Fruit fly (Drosophila melanogaster) ovary, adult (tissue): Measurements from ENCODE around the gene pip.
A peak's percentile ranks its signal among the peaks of the same experiment; 100 is the strongest.

Source experiments
- CG17801 ChIP-seq: fragments of 200-800 bp; optimal IDR thresholded peaks from 2 replicates; lab custom pipeline; 2019; ENCODE audit warnings: missing biosample characterization, mild to moderate bottlenecking, missing genetic modification characterization, moderate library complexity; ENCODE audit not compliant: partially characterized antibody

Gene pip

dm6 chr3L:19337398-19338086 lies at the start of gene pip:
Gene pip (minus strand): TSS chr3L:19337609.
- no peak for TF ChIP-seq CG17801 (GFP tag; lab: Kevin White, UChicago)

- no peak for TF ChIP-seq CG17801 (GFP tag; lab: Kevin White, UChicago)
Observed at dm6 chr3L:19350579-19350978, 13.2 kb upstream of the pip start.

DNA sequence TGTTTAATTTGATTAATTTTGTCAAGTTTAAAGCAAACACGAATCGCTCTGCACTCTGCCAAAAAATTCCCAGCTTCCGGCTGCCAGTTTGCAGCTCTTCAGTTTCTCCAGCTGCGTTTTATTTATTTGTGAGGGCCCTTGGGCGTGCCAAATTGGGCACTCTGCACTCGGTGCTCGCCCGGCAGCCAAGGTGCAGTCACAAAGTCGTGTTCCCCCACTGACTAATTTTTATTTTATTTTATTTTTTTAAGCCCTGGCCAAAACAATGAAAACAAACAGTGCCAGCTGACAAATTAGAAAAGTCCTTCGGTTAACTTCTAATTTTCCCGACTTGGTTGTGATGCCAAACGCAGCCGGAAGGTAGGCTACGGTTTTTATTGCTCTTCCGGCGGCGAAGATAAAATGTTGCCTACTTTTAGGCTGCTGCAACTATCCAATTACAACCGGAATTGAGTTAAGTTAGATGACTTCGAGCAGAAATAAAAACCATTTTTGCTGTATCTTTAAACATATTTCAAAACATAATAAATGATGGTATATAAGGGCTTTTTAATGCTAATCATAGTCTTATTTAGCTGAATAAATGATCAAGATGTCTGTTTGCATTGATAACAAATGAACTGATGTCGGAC lies 12.2 kb upstream of the pip start:
- TF ChIP-seq CG17801 (GFP tag; lab: Kevin White, UChicago), result no peak

DNA sequence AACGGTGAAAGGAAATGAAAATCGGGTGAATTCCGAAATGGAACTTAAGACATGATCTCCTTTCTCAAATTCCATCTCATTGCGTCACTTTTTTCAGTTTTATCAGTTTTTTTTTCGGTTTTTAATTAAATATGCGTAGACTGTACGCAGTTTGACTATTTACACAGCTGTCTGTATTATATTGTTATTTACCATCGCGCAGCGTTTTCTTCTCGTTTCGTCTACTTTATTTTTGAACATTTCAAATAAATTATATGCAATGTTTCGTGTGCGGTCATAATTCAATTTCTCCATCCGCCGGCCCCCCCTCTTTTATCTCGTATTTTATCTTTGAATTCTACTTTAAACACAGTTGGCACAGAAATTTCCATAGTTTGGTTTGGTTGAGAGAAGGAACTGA lies 3.1 kb upstream of the pip start:
- TF ChIP-seq CG17801 (GFP tag; lab: Kevin White, UChicago), result no peak

DNA sequence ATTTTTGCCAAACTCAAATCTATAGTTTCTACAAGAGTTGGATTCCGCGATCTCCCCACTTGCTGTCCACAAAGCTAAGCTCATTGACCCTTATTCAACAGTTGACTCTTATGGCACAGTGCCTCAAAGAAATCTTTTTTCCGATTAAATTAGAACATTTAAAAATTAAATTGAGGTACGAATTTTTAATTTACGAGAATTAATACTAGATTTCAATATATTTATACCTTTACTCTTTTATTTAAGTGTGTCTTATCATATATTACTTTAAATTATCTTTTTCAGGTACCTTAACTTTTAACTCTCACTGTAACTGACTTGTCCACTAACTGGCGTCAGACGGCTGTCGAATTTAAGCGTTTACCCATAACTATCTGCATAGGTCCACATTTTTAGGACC lies 825 bp upstream of the pip start:
- peak; percentile 88 for TF ChIP-seq CG17801 (GFP tag; lab: Kevin White, UChicago)

- no peak for TF ChIP-seq CG17801 (GFP tag; lab: Kevin White, UChicago)
Observed at dm6 chr3L:19336678-19337077, 731 bp downstream of the pip start.

dm6 chr3L:19331763-19332162 lies 5.6 kb downstream of the pip start:
- no peak for TF ChIP-seq CG17801 (GFP tag; lab: Kevin White, UChicago)

dm6 chr3L:19329499-19329898 lies 7.9 kb downstream of the pip start:
- no peak for TF ChIP-seq CG17801 (GFP tag; lab: Kevin White, UChicago)

dm6 chr3L:19328076-19328475 lies 9.3 kb downstream of the pip start:
- TF ChIP-seq CG17801 (GFP tag; lab: Kevin White, UChicago), result no peak

- no peak for TF ChIP-seq CG17801 (GFP tag; lab: Kevin White, UChicago)
Observed at dm6 chr3L:19327223-19327622, 10.2 kb downstream of the pip start.

- TF ChIP-seq CG17801 (GFP tag; lab: Kevin White, UChicago), result peak; percentile 0
Observed at dm6 chr3L:19326029-19326428, 11.4 kb downstream of the pip start.

DNA sequence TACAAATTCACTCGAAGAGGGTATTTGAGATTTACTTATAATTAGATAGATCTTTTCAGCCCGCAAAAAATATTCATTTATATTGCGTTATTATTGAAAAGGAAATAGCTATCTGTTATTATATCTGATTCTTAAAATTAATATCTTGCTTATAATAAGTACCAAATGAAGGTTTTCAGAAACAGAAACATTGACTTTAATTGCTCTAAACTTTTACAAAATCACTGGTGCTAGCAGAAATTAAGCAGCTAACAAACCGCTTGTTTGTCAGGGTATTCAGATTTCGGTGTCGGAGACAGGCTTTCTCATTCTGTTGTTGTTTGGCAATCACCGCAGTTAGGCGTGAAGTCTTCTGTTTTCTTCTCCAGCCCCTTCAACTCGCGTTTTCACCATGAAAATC lies 20.8 kb downstream of the pip start:
- TF ChIP-seq CG17801 (GFP tag; lab: Kevin White, UChicago), result no peak

DNA sequence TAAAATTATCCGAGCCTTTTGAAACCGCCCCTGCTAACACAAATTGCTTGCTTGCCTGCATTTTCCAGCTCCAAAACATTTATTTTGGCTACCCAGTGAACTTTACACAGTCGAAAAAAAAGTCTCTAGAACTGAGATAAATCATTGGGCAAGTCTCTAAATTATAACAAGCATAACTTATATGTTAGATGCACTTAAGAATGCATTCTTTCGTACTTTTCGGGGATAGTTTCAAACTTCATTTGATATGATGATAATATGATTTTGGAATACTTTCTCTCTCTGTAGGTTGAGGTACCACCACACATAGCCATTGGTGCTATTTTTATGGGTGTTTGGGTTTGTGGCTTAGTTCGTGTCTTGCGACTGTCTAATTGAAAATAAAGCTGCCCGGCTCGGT lies 22.5 kb downstream of the pip start:
- no peak for TF ChIP-seq CG17801 (GFP tag; lab: Kevin White, UChicago)

DNA sequence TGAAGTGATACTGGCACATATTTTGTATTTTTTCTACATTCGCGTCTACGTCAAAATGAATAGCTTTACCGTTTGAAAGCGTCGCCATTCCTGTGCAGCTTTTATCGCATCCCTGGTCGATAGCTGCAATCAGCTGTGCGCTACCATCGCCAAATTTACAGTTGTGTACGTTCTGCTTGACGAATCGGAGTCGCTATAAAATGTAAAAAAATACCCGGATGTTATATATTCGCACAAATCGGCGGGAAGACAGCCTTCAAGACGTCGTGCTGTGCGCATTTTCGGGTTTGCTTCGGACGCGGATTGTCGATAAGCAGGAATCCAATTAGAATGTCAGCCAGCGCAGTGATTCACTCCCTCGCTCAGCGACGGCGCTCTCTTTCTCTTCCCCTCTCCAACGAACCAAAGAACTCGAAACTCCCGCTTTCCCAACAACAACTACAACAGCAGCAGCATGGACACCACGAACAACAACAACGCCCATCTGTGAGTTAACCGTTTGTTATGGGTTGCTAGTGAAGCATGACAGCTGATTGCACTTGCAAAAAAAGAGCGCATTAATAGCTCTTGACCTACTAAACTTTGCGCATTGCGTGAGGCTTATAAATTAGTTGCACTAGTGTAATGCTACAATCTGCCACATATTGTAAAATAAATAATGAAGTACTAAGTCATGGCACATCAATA lies 42.7 kb downstream of the pip start:
- TF ChIP-seq CG17801 (GFP tag; lab: Kevin White, UChicago), result peak; percentile 58

- no peak for TF ChIP-seq CG17801 (GFP tag; lab: Kevin White, UChicago)
Observed at dm6 chr3L:19294235-19294612, 43.2 kb downstream of the pip start, which contains the start of gene fal. Gene fal (plus strand): TSS chr3L:19294564.
